Worm (Caenorhabditis elegans) whole organism, L3 larva: Measurements from ENCODE around the gene C16D9.1.

Source experiments
- egl-27 ChIP-seq: sonication (generic microtip); optimal IDR thresholded peaks from 4 replicates; lab custom pipeline; 2017; ENCODE audit warnings: missing biosample characterization, missing genetic modification reagents, missing genetic modification characterization
- fkh-10 ChIP-seq: sonication (generic microtip); optimal IDR thresholded peaks from 2 replicates; lab custom pipeline; 2017; ENCODE audit warnings: missing biosample characterization, missing genetic modification reagents, missing genetic modification characterization
- fos-1 ChIP-seq: fragments of 150-350 bp; optimal IDR thresholded peaks from 2 replicates; lab custom pipeline; 2014; ENCODE audit warnings: missing biosample characterization, missing genetic modification characterization
- jun-1 ChIP-seq: fragments of 150-350 bp; optimal IDR thresholded peaks from 2 replicates; lab custom pipeline; 2014; ENCODE audit warnings: missing biosample characterization, missing genetic modification reagents, missing genetic modification characterization
- lin-15B ChIP-seq: fragments of 150-350 bp; optimal IDR thresholded peaks from 2 replicates; lab custom pipeline; 2014; ENCODE audit warnings: missing biosample characterization, missing genetic modification characterization
- lin-39 ChIP-seq: fragments of 150-350 bp; optimal IDR thresholded peaks from 2 replicates; lab custom pipeline; 2018; ENCODE audit warnings: missing biosample characterization, missing genetic modification reagents, missing genetic modification characterization
- pqm-1 ChIP-seq: fragments of 150-350 bp; optimal IDR thresholded peaks from 2 replicates; lab custom pipeline; 2017; ENCODE audit warnings: missing biosample characterization, missing genetic modification characterization, inconsistent platforms
- zag-1 ChIP-seq: fragments of 150-350 bp; optimal IDR thresholded peaks from 2 replicates; lab custom pipeline; 2014; ENCODE audit warnings: missing biosample characterization, missing genetic modification characterization
- ztf-4 ChIP-seq: fragments of 150-350 bp; optimal IDR thresholded peaks from 2 replicates; lab custom pipeline; 2014; ENCODE audit warnings: missing biosample characterization, missing genetic modification characterization

ce11 chrV:8238290-8238689 lies 20.8 kb upstream of the C16D9.1 start, which contains the start of gene rol-3:
- TF ChIP-seq fos-1 (tag; lab: Kevin White, UChicago) (no peak), lin-15B (tag; lab: Kevin White, UChicago) (no peak), fkh-10 (GFP tag; lab: Kevin White, UChicago) (no peak), pqm-1 (tag; lab: Kevin White, UChicago) (no peak), lin-39 (tag; lab: Kevin White, UChicago) (no peak), egl-27 (tag; lab: Kevin White, UChicago) (no peak), zag-1 (tag; lab: Kevin White, UChicago) (no peak), ztf-4 (no peak), jun-1 (no peak)
